Worm (Caenorhabditis elegans): ENCODE results near the gene T22D1.3.

ce11 chrIV:6909863-6910733 lies 3.2 kb upstream of the T22D1.3 start, which contains the start of the genes rpn-1 and ribo-1:
- TF ChIP-seq F13H6.1 (tag; optimal IDR thresholded peaks at IDR 0.05) = no peak
- TF ChIP-seq ztf-4 (tag; optimal IDR thresholded peaks at IDR 0.05) = no peak
- no peak for TF ChIP-seq nhr-10 (tag; optimal IDR thresholded peaks at IDR 0.05)
- TF ChIP-seq lin-13 (GFP tag; optimal IDR thresholded peaks at IDR 0.05) = no peak
- TF ChIP-seq ztf-11 (tag; optimal IDR thresholded peaks at IDR 0.05) = no peak
- TF ChIP-seq dmd-4 (tag; optimal IDR thresholded peaks at IDR 0.05) = no peak
- no peak for TF ChIP-seq lin-39 (tag; optimal IDR thresholded peaks at IDR 0.05)
